Worm (Caenorhabditis elegans): ENCODE data around the gene srlf-9.

DNA sequence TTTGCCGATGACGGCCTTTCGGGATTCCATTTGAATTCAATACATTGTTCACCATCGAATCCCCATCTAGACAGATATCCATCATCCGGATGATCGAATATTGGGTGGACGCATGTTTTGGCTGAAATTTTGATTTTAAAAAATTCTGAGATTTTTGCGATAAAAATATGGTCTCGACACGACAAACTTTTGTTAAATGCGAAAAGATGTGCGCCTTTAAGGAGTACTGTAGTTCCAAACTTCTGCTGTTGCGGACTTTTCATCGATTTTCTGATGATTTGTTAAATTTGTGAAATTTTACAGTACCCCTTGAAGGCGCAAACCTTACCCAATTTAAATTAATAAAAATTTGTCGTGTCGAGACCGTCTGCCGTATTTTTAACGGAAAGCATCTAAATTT lies 26.2 kb upstream of the srlf-9 start:
- TF ChIP-seq ceh-36 (tag; optimal IDR thresholded peaks at IDR 0.05): no peak
- no peak for TF ChIP-seq ceh-13 (GFP tag; optimal IDR thresholded peaks at IDR 0.05)
- TF ChIP-seq B0310.2 (tag; optimal IDR thresholded peaks at IDR 0.05): no peak
- TF ChIP-seq hmg-4 (GFP tag; optimal IDR thresholded peaks at IDR 0.05): no peak
- no peak for TF ChIP-seq scrt-1 (GFP tag; IDR thresholded peaks at IDR 0.05)
- no peak for TF ChIP-seq ama-1 (optimal IDR thresholded peaks at IDR 0.05)
- TF ChIP-seq sea-1 (GFP tag; conservative IDR thresholded peaks at IDR 0.05): no peak
- TF ChIP-seq tbx-11 (GFP tag; IDR thresholded peaks at IDR 0.05): no peak
- TF ChIP-seq hnd-1 (tag; optimal IDR thresholded peaks at IDR 0.05): no peak
- no peak for TF ChIP-seq tra-4 (tag; optimal IDR thresholded peaks at IDR 0.05)

All from whole organism, early embryonic.